Worm (Caenorhabditis elegans) whole organism, L4 larva: ENCODE measurements around the gene R01H2.4.

Experiments
- D1046.2 ChIP-seq: fragments of 200-800 bp; sonication (Bioruptor generic); IDR thresholded peaks from 2 replicates; pipeline ENCODE4 v1.3.6; 2022; ENCODE audit warnings: missing genetic modification characterization, missing compliant biosample characterization
- F10B5.3 ChIP-seq: sonication (generic microtip); optimal IDR thresholded peaks from 2 replicates; lab custom pipeline; 2016; ENCODE audit warnings: mild to moderate bottlenecking, missing genetic modification characterization, missing compliant biosample characterization
- F49E8.2 ChIP-seq: sonication (generic microtip); optimal IDR thresholded peaks from 2 replicates; lab custom pipeline; 2016; ENCODE audit warnings: missing compliant biosample characterization, mild to moderate bottlenecking, missing genetic modification characterization, borderline replicate concordance
- R02D3.7 ChIP-seq: fragments of 150-350 bp; sonication (generic microtip); optimal IDR thresholded peaks from 3 replicates; lab custom pipeline; 2014; ENCODE audit warnings: missing biosample characterization, missing genetic modification characterization
- T20F7.1 ChIP-seq: fragments of 200-800 bp; sonication (Bioruptor generic); optimal IDR thresholded peaks from 2 replicates; lab custom pipeline; 2018; ENCODE audit warnings: mild to moderate bottlenecking, missing genetic modification characterization, missing compliant biosample characterization
- Y105C5A.15 ChIP-seq: fragments of 200-800 bp; sonication (Bioruptor generic); IDR thresholded peaks from 2 replicates; pipeline ENCODE4 v1.3.6; 2022; ENCODE audit warnings: missing genetic modification characterization, missing compliant biosample characterization
- aha-1 ChIP-seq: fragments of 150-350 bp; peaks from one replicate; lab custom pipeline; 2014; ENCODE audit warnings: missing biosample characterization, missing genetic modification characterization
- aly-2 ChIP-seq: sonication (generic microtip); optimal IDR thresholded peaks from 2 replicates; lab custom pipeline; 2018; ENCODE audit warnings: missing biosample characterization, missing genetic modification characterization
- ceh-44 ChIP-seq: fragments of 200-800 bp; sonication (Bioruptor generic); IDR thresholded peaks from 2 replicates; pipeline ENCODE4 v1.3.6; 2022; ENCODE audit warnings: missing genetic modification reagents, missing genetic modification characterization, missing compliant biosample characterization
- ceh-82 ChIP-seq: sonication (generic microtip); optimal IDR thresholded peaks from 2 replicates; lab custom pipeline; 2017; ENCODE audit warnings: missing biosample characterization, missing genetic modification characterization
- cey-2 ChIP-seq: sonication (generic microtip); optimal IDR thresholded peaks from 3 replicates; lab custom pipeline; 2017; ENCODE audit warnings: missing genetic modification characterization, mild to moderate bottlenecking, missing compliant biosample characterization, antibody characterized with exemption, borderline replicate concordance; ENCODE audit not compliant: insufficient read depth
- daf-16 ChIP-seq, 3 experiments: sonication (generic microtip); optimal IDR thresholded peaks; 2 replicates each; lab custom pipeline; 2016 to 2017; ENCODE audit warnings: missing genetic modification characterization in 3 of 3, missing genetic modification reagents in 3 of 3, mild to moderate bottlenecking in 2 of 3, missing compliant biosample characterization in 2 of 3, missing biosample characterization in 1 of 3, moderate library complexity in 1 of 3
- daf-8 ChIP-seq: fragments of 200-800 bp; sonication (Bioruptor generic); IDR thresholded peaks from 2 replicates; pipeline ENCODE4 v1.3.6; 2022; ENCODE audit warnings: missing genetic modification characterization, missing compliant biosample characterization
- dpl-1 ChIP-seq: fragments of 150-350 bp; optimal IDR thresholded peaks from 2 replicates; lab custom pipeline; 2014; ENCODE audit warnings: missing biosample characterization, missing genetic modification reagents, missing genetic modification characterization
- duxl-1 ChIP-seq: sonication (generic microtip); optimal IDR thresholded peaks from 2 replicates; lab custom pipeline; 2016; ENCODE audit warnings: mild to moderate bottlenecking, missing genetic modification characterization, moderate library complexity, missing compliant biosample characterization; ENCODE audit not compliant: poor library complexity
- hif-1 ChIP-seq, 2 experiments: sonication (generic microtip); optimal IDR thresholded peaks; 2 replicates each; lab custom pipeline; 2016 to 2017; ENCODE audit warnings: missing compliant biosample characterization in 2 of 2, missing genetic modification characterization in 2 of 2, missing genetic modification reagents in 2 of 2, missing genotype in 2 of 2, mild to moderate bottlenecking in 1 of 2
- hlh-30 ChIP-seq: sonication (generic microtip); optimal IDR thresholded peaks from 2 replicates; lab custom pipeline; 2017; ENCODE audit warnings: antibody characterized with exemption, mild to moderate bottlenecking, missing genetic modification characterization, missing compliant biosample characterization; ENCODE audit not compliant: insufficient read depth
- lim-7 ChIP-seq: fragments of 200-800 bp; sonication (Bioruptor generic); IDR thresholded peaks from 2 replicates; pipeline ENCODE4 v1.3.6; 2022; ENCODE audit warnings: missing genetic modification characterization, missing compliant biosample characterization
- lin-1 ChIP-seq: fragments of 200-800 bp; sonication (Bioruptor generic); IDR thresholded peaks from 2 replicates; pipeline ENCODE4 v1.3.6; 2022; ENCODE audit warnings: missing genetic modification reagents, missing genetic modification characterization, missing compliant biosample characterization
- lin-15B ChIP-seq: fragments of 150-350 bp; sonication (generic microtip); optimal IDR thresholded peaks from 3 replicates; lab custom pipeline; 2014; ENCODE audit warnings: missing biosample characterization, missing genetic modification characterization
- lin-38 ChIP-seq: fragments of 200-800 bp; sonication (Bioruptor generic); IDR thresholded peaks from 2 replicates; pipeline ENCODE4 v1.3.6; 2022; ENCODE audit warnings: missing genetic modification reagents, missing genetic modification characterization, missing compliant biosample characterization
- lin-39 ChIP-seq: fragments of 150-350 bp; optimal IDR thresholded peaks from 2 replicates; lab custom pipeline; 2014; ENCODE audit warnings: missing biosample characterization, missing genetic modification reagents, missing genetic modification characterization
- lsy-2 ChIP-seq, 2 experiments: fragments of 150-350 bp in 1 of 2; sonication (generic microtip) in 1 of 2; optimal IDR thresholded peaks; 2 replicates each; lab custom pipeline; 2014 to 2017; ENCODE audit warnings: missing biosample characterization in 2 of 2, missing genetic modification characterization in 2 of 2
- madf-9 ChIP-seq: fragments of 200-800 bp; sonication (Bioruptor generic); conservative IDR thresholded peaks from 2 replicates; pipeline ENCODE4 v1.3.6; 2022; ENCODE audit warnings: missing genetic modification reagents, missing genetic modification characterization, missing compliant biosample characterization
- mdt-29 ChIP-seq: fragments of 200-800 bp; sonication (Bioruptor generic); IDR thresholded peaks from 2 replicates; pipeline ENCODE4 v1.3.6; 2022; ENCODE audit warnings: missing genetic modification reagents, missing genetic modification characterization, missing compliant biosample characterization
- mep-1 ChIP-seq: fragments of 150-350 bp; sonication (generic microtip); optimal IDR thresholded peaks from 3 replicates; lab custom pipeline; 2014; ENCODE audit warnings: missing biosample characterization, missing genetic modification characterization
- mes-2 ChIP-seq: sonication (generic microtip); optimal IDR thresholded peaks from 2 replicates; lab custom pipeline; 2016; ENCODE audit warnings: missing genotype, mild to moderate bottlenecking, missing genetic modification characterization, missing compliant biosample characterization; ENCODE audit not compliant: poor library complexity, severe bottlenecking
- nhr-10 ChIP-seq: fragments of 150-350 bp; optimal IDR thresholded peaks from 2 replicates; lab custom pipeline; 2014; ENCODE audit warnings: missing biosample characterization, missing genetic modification characterization
- nhr-111 ChIP-seq: fragments of 200-800 bp; sonication (Bioruptor generic); optimal IDR thresholded peaks from 2 replicates; lab custom pipeline; 2018; ENCODE audit warnings: mild to moderate bottlenecking, missing genetic modification characterization, missing compliant biosample characterization
- nhr-42 ChIP-seq: fragments of 200-800 bp; sonication (Bioruptor generic); IDR thresholded peaks from 2 replicates; pipeline ENCODE4 v1.3.6; 2022; ENCODE audit warnings: missing genetic modification characterization, missing compliant biosample characterization
- nhr-48 ChIP-seq: sonication (generic microtip); optimal IDR thresholded peaks from 2 replicates; lab custom pipeline; 2016; ENCODE audit warnings: mild to moderate bottlenecking, missing genetic modification characterization, missing compliant biosample characterization
- pha-4 ChIP-seq, 2 experiments: fragments of 150-350 bp in 1 of 2; fragments of 200-800 bp in 1 of 2; sonication (Bioruptor generic) in 1 of 2; IDR thresholded peaks in 1 of 2; optimal IDR thresholded peaks in 1 of 2; 2 replicates each; pipeline versions ENCODE4 v1.3.6 to Lab custom; 2014 to 2022; ENCODE audit warnings: missing genetic modification characterization in 2 of 2, missing genetic modification reagents in 2 of 2, missing biosample characterization in 1 of 2, missing compliant biosample characterization in 1 of 2
- php-3 ChIP-seq: fragments of 200-800 bp; sonication (Bioruptor generic); IDR thresholded peaks from 2 replicates; pipeline ENCODE4 v1.3.6; 2022; ENCODE audit warnings: missing genetic modification reagents, missing genetic modification characterization, missing compliant biosample characterization
- pqm-1 ChIP-seq: sonication (generic microtip); optimal IDR thresholded peaks from 2 replicates; lab custom pipeline; 2017; ENCODE audit warnings: missing biosample characterization, missing genetic modification characterization
- zfp-3 ChIP-seq: fragments of 200-800 bp; sonication (Bioruptor generic); conservative IDR thresholded peaks from 2 replicates; pipeline ENCODE4 v1.3.6; 2022; ENCODE audit warnings: missing genetic modification reagents, missing genetic modification characterization, missing compliant biosample characterization
- zip-2 ChIP-seq: fragments of 150-350 bp; optimal IDR thresholded peaks from 2 replicates; lab custom pipeline; 2014; ENCODE audit warnings: missing biosample characterization, missing genetic modification characterization

R01H2.4 gene

ce11 chrIII:7069981-7070380, 5.9 kb upstream of the R01H2.4 start, which contains the start of gene tmem-17:
tmem-17 (plus strand) TSS chrIII:7070281.
- no peak for TF ChIP-seq nhr-111
- TF ChIP-seq hif-1 (tag; optimal IDR thresholded peaks at IDR 0.05; lab: Kevin White, UChicago): no peak
- no peak for TF ChIP-seq aly-2
- no peak for TF ChIP-seq lin-1 (GFP tag; lab: Robert Waterston, UW)
- no peak for TF ChIP-seq aha-1 (tag; lab: Kevin White, UChicago)

- no peak for TF ChIP-seq ceh-44 (GFP tag; lab: Robert Waterston, UW)
- TF ChIP-seq nhr-42 (GFP tag; lab: Robert Waterston, UW): no peak
- TF ChIP-seq lsy-2 (tag; optimal IDR thresholded peaks at IDR 0.05; lab: Kevin White, UChicago): peak in 1 of 2 experiments; percentile 63
- TF ChIP-seq nhr-10 (tag; lab: Kevin White, UChicago): no peak
- no peak for TF ChIP-seq nhr-48
- no peak for TF ChIP-seq lin-1 (GFP tag; lab: Robert Waterston, UW)
- no peak for TF ChIP-seq F49E8.2
- no peak for TF ChIP-seq lin-39 (tag; lab: Kevin White, UChicago)
- no peak for TF ChIP-seq duxl-1
- TF ChIP-seq daf-8 (GFP tag; lab: Robert Waterston, UW): no peak
- TF ChIP-seq F10B5.3 (tag; lab: Kevin White, UChicago): no peak
- no peak for TF ChIP-seq mdt-29 (GFP tag; lab: Robert Waterston, UW)
- no peak for TF ChIP-seq pha-4 (GFP tag; IDR thresholded peaks at IDR 0.05; lab: Robert Waterston, UW)
- TF ChIP-seq pha-4 (tag; optimal IDR thresholded peaks at IDR 0.05; lab: Kevin White, UChicago): no peak
- no peak for TF ChIP-seq Y105C5A.15 (GFP tag; lab: Robert Waterston, UW)
- no peak for TF ChIP-seq D1046.2 (GFP tag; lab: Robert Waterston, UW)
- TF ChIP-seq zip-2: no peak
- peak; percentile 16 for TF ChIP-seq hlh-30
- TF ChIP-seq dpl-1 (GFP tag; lab: Kevin White, UChicago): peak; percentile 91
- TF ChIP-seq R02D3.7 (tag; lab: Kevin White, UChicago): no peak
- no peak for TF ChIP-seq ceh-82 (tag; lab: Kevin White, UChicago)
- TF ChIP-seq T20F7.1 (GFP tag; lab: Kevin White, UChicago): peak; percentile 20
- TF ChIP-seq lin-15B (tag; lab: Kevin White, UChicago): no peak
- TF ChIP-seq cey-2 (tag; lab: Kevin White, UChicago): no peak
- no peak for TF ChIP-seq madf-9 (GFP tag; lab: Robert Waterston, UW)
- no peak for TF ChIP-seq zfp-3
- TF ChIP-seq lin-38 (GFP tag; lab: Robert Waterston, UW): peak; percentile 53
- no peak for TF ChIP-seq nhr-111
- no peak for TF ChIP-seq daf-16 (GFP tag; optimal IDR thresholded peaks at IDR 0.05; lab: Kevin White, UChicago)
- TF ChIP-seq daf-16 (tag; optimal IDR thresholded peaks at IDR 0.05; lab: Kevin White, UChicago): peak; percentile 48
- TF ChIP-seq php-3 (GFP tag; lab: Robert Waterston, UW): no peak
- TF ChIP-seq mes-2 (tag; lab: Kevin White, UChicago): peak; percentile 62
- TF ChIP-seq pqm-1 (tag; lab: Kevin White, UChicago): no peak
- TF ChIP-seq lim-7 (GFP tag; lab: Robert Waterston, UW): no peak
- TF ChIP-seq mep-1 (tag; lab: Kevin White, UChicago): peak; percentile 5
Measured at ce11 chrIII:7068520-7069113, 4.5 kb upstream of the R01H2.4 start, which contains the start of the genes ubc-18 and R01H2.8. ubc-18 (minus strand) TSS chrIII:7068570. R01H2.8 (plus strand) TSS chrIII:7069063.
